Worm (Caenorhabditis elegans) whole organism, midembryonic: ENCODE data around the gene kin-18.
A peak's percentile ranks its signal among the peaks of the same experiment; 100 is the strongest.

Experiments
- T22C8.4 ChIP-seq: fragments of 200-800 bp; sonication (Bioruptor generic); IDR thresholded peaks from 2 replicates; pipeline ENCODE4 v1.3.6; 2022; ENCODE audit warnings: missing genetic modification characterization, missing compliant biosample characterization
- cog-1 ChIP-seq: sonication (generic microtip); optimal IDR thresholded peaks from 2 replicates; lab custom pipeline; 2016; ENCODE audit warnings: missing genetic modification characterization, missing compliant biosample characterization
- flt-1 ChIP-seq: fragments of 200-800 bp; sonication (Bioruptor generic); IDR thresholded peaks from 2 replicates; pipeline ENCODE4 v1.3.6; 2022; ENCODE audit warnings: missing genetic modification characterization, missing compliant biosample characterization
- klf-2 ChIP-seq: fragments of 200-800 bp; sonication (Bioruptor generic); conservative IDR thresholded peaks from 2 replicates; pipeline ENCODE4 v1.3.6; 2022; ENCODE audit warnings: missing genetic modification reagents, missing genetic modification characterization, missing compliant biosample characterization
- med-1 ChIP-seq: sonication (generic microtip); optimal IDR thresholded peaks from 2 replicates; lab custom pipeline; 2017; ENCODE audit warnings: missing genetic modification characterization, mild to moderate bottlenecking, missing compliant biosample characterization, antibody characterized with exemption, missing genetic modification reagents; ENCODE audit not compliant: insufficient read depth
- ref-1 ChIP-seq: fragments of 200-800 bp; sonication (Bioruptor generic); conservative IDR thresholded peaks from 2 replicates; pipeline ENCODE4 v1.3.6; 2022; ENCODE audit warnings: missing genetic modification reagents, missing genetic modification characterization, missing compliant biosample characterization
- tab-1 ChIP-seq: fragments of 200-800 bp; sonication (Bioruptor generic); IDR thresholded peaks from 2 replicates; pipeline ENCODE4 v1.3.6; 2022; ENCODE audit warnings: missing genetic modification characterization, missing compliant biosample characterization
- ztf-23 ChIP-seq: fragments of 200-800 bp; sonication (Bioruptor generic); IDR thresholded peaks from 2 replicates; pipeline ENCODE4 v1.3.6; 2022; ENCODE audit warnings: missing genetic modification reagents, missing genetic modification characterization, missing compliant biosample characterization
- ztf-29 ChIP-seq: fragments of 200-800 bp; sonication (Bioruptor generic); IDR thresholded peaks from 2 replicates; pipeline ENCODE4 v1.3.6; 2022; ENCODE audit warnings: missing genetic modification reagents, missing genetic modification characterization, missing compliant biosample characterization

The kin-18 gene

DNA sequence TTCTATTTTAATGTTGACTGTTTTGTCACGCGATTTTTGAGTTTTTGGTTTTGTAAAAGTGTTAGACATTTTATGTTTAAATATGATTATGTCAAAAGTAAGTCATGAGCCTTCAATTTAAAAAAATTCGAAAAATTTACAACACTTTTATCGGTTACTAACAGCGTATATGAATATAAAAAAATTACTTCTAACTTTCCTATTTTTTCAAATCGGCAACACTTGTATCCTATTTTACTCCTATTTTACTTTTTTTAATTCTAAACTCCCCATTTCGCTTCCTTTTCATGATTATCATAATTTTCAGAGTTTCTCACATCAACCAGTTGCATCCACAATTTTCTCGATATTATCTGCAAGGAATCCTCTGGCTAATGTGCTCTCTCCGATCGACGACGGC lies at the start of gene kin-18:
TSS of gene kin-18 (plus strand) at position 301 of the 400 bp plus-strand sequence.
- TF ChIP-seq ref-1 (GFP tag; lab: Robert Waterston, UW): no peak
- no peak for TF ChIP-seq ztf-23 (GFP tag; lab: Robert Waterston, UW)
- TF ChIP-seq klf-2: no peak
- TF ChIP-seq med-1 (GFP tag; lab: Kevin White, UChicago): no peak
- TF ChIP-seq cog-1 (tag; lab: Kevin White, UChicago): no peak
- TF ChIP-seq tab-1 (GFP tag; lab: Robert Waterston, UW): no peak
- no peak for TF ChIP-seq T22C8.4
- no peak for TF ChIP-seq flt-1 (GFP tag; lab: Robert Waterston, UW)
- TF ChIP-seq ztf-29 (GFP tag; lab: Robert Waterston, UW): no peak

DNA sequence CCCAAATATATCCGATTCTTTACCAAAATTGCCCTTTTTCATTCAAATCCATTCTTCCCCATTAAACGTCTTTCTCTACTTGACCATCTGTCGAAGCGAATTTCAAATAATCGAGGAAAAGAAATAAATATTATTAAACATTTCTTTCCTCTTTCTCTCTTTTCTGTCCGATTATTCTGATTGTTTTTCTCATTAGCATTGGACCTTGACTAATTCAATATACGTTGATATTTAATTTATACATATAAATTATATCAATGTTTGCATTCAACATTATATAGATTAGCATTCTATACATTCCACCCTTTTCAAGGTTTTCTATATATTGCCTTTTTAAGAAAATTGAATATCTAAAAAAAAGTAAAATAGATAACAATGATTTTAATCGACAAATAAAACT lies 45.5 kb upstream of the kin-18 start:
- TF ChIP-seq ref-1 (GFP tag; lab: Robert Waterston, UW) (no peak), T22C8.4 (no peak), klf-2 (no peak), ztf-29 (GFP tag; lab: Robert Waterston, UW) (no peak), med-1 (GFP tag; lab: Kevin White, UChicago) (no peak), cog-1 (tag; lab: Kevin White, UChicago) (no peak), flt-1 (GFP tag; lab: Robert Waterston, UW) (no peak), ztf-23 (GFP tag; lab: Robert Waterston, UW) (no peak)

DNA sequence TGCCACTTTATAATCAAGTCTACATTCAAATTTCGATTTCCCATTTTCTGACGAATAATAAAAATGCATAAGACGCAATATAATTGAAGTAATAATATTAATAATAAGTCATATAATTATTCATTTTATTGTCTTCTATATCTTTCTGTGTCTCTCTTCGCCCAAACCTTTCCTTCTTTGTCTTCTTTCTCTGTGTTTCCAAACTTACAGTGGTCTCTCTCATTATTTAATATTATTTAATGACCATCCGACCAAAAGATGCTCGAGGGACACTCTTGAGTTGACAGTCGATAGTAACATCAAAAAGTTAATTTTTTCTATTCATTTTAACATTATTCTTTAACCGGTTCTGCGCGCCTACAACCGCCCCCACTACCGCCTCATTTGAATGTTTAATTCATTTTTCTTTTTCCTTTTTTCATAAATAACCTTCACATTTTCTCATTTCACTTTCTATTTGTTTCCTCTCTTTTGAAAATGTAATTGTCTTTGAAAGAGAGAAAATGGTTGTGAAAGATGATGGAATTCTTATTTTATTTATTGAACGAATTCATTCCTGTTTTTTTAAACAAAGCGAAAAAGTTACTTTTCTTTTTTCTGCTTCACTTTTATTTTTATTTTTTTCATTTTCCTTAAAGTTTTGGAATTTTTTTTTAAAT lies 44.6 kb upstream of the kin-18 start:
- no peak for TF ChIP-seq flt-1 (GFP tag; lab: Robert Waterston, UW)
- no peak for TF ChIP-seq ref-1 (GFP tag; lab: Robert Waterston, UW)
- TF ChIP-seq cog-1 (tag; lab: Kevin White, UChicago): peak; percentile 8
- TF ChIP-seq tab-1 (GFP tag; lab: Robert Waterston, UW): no peak
- no peak for TF ChIP-seq med-1 (GFP tag; lab: Kevin White, UChicago)
- TF ChIP-seq ztf-29 (GFP tag; lab: Robert Waterston, UW): no peak
- no peak for TF ChIP-seq ztf-23 (GFP tag; lab: Robert Waterston, UW)
- no peak for TF ChIP-seq klf-2

DNA sequence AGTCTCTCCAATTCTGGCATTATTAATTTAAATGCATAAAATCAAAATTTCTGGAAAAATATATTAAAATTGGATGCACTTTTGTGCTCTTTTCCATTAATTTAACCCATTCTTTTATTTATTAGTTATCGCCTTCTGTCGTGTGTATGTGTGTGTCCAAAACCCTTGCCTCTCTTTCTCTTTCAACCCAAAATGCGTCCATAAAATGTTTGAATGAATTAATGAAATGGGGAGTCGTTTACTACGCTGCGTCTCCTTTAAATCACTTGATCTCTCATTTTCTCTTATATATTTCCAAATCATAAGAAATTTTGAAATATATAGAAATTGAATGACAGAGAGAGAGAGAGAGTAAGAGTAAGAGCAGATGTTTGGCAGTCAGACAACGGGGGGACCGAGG lies 40.4 kb upstream of the kin-18 start:
- TF ChIP-seq T22C8.4 (no peak), cog-1 (tag; lab: Kevin White, UChicago) (no peak), ztf-23 (GFP tag; lab: Robert Waterston, UW) (no peak), klf-2 (no peak), flt-1 (GFP tag; lab: Robert Waterston, UW) (no peak), ztf-29 (GFP tag; lab: Robert Waterston, UW) (no peak), med-1 (GFP tag; lab: Kevin White, UChicago) (no peak), ref-1 (GFP tag; lab: Robert Waterston, UW) (no peak), tab-1 (GFP tag; lab: Robert Waterston, UW) (no peak)

DNA sequence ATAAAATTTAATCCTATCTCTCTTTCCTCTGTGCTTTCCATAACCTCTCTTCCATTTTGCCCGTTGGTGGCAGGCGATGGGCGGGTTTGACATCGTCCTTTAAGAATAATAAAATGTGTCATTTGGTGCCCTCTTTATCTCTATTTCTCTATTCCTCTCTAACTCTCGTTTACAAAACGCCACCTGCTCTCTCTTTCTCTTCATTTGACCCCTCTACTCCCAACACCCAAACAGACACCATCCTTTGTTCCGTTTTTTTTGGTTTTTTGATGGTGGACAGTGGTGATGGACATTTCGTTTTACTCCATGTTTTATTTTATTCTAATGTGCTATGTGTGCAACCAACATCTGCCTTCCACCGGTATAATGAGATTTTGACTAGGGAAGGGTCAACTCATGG lies 39.5 kb upstream of the kin-18 start:
- no peak for TF ChIP-seq ref-1 (GFP tag; lab: Robert Waterston, UW)
- no peak for TF ChIP-seq ztf-23 (GFP tag; lab: Robert Waterston, UW)
- no peak for TF ChIP-seq cog-1 (tag; lab: Kevin White, UChicago)
- no peak for TF ChIP-seq tab-1 (GFP tag; lab: Robert Waterston, UW)
- 0 out of 2 replicates have a peak, but pooled peaks have one; percentile 35 for TF ChIP-seq flt-1 (GFP tag; lab: Robert Waterston, UW)

DNA sequence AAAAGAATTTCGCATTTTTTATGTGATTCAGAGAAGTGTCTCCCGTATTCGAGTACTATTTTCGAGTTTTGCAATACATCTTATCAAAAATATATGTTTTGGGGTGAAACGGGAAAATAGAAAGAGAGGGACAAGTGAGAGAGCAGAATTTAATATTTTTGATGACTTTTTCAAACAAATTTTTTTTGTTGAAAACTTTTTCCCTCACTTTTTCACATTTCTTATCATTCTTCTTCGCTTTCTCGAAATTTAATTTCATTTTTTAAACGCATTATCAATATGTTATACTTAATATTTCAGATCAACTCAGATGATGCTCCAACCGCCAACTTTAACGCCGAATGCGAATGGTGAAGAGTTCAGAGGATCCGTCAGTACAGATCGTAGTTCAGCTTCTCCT lies 38.2 kb upstream of the kin-18 start, which contains the start of gene attf-4:
TSS of gene attf-4 (plus strand) at position 301 of the 400 bp plus-strand sequence.
- TF ChIP-seq cog-1 (tag; lab: Kevin White, UChicago): no peak
- TF ChIP-seq ztf-29 (GFP tag; lab: Robert Waterston, UW): no peak
- TF ChIP-seq ztf-23 (GFP tag; lab: Robert Waterston, UW): no peak
- no peak for TF ChIP-seq ref-1 (GFP tag; lab: Robert Waterston, UW)
- TF ChIP-seq med-1 (GFP tag; lab: Kevin White, UChicago): no peak
- TF ChIP-seq flt-1 (GFP tag; lab: Robert Waterston, UW): no peak
- TF ChIP-seq klf-2: no peak
- no peak for TF ChIP-seq T22C8.4
- no peak for TF ChIP-seq tab-1 (GFP tag; lab: Robert Waterston, UW)

DNA sequence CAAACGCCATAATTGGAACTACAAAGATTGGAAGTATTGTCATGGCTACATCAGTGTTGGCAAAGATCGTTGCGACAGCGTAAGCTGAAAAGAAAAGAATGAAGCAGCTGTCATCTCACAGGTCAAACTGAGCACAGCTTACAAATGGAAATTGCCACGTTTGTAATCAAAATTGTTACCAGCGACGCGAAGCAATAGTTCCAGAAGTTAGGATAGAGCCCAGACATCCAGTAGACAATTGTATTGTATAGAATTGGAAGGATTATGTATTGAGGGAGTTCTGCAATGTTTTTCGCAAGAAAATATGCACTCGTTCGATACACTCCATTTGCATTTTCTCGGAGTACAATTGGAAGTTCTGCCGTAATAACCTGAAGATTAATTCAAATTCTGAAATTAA lies 33.1 kb upstream of the kin-18 start:
- TF ChIP-seq klf-2: no peak
- no peak for TF ChIP-seq ref-1 (GFP tag; lab: Robert Waterston, UW)
- TF ChIP-seq flt-1 (GFP tag; lab: Robert Waterston, UW): no peak
- TF ChIP-seq cog-1 (tag; lab: Kevin White, UChicago): no peak
- no peak for TF ChIP-seq tab-1 (GFP tag; lab: Robert Waterston, UW)
- TF ChIP-seq med-1 (GFP tag; lab: Kevin White, UChicago): no peak
- TF ChIP-seq ztf-23 (GFP tag; lab: Robert Waterston, UW): no peak
- no peak for TF ChIP-seq ztf-29 (GFP tag; lab: Robert Waterston, UW)

DNA sequence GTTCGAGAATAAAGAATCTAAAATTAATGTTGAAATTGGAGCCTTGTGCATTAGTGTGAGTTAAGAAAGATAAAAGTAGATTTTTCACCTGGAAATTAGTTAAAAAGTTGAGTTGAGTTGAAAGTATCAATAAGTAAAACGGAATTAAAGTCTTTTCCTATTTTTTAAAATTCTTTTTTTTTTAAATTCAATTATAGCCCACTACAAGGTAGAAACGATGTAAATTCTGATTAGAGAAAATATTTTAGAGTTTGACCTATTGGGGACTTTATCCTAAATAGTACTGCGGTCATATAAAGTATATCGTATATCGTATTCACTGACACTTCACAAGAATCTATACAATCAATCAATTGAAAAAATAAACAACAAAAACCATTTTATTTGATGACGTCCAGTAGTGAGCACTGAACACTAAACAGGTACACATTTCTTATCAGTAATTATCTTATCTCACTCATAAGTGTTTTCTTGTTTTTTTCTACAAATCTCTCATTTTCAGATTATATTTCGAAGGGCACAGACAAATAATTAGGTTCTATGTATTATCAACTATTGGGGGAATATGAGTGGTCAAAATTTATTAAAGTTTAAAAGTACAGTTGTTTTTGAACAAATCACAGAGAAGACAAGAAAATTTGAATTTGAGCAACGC lies 30.6 kb upstream of the kin-18 start, which contains the start of gene wht-1:
TSS of gene wht-1 (minus strand) at position 51 of the 655 bp plus-strand sequence.
- TF ChIP-seq tab-1 (GFP tag; lab: Robert Waterston, UW): no peak
- TF ChIP-seq flt-1 (GFP tag; lab: Robert Waterston, UW): no peak
- no peak for TF ChIP-seq T22C8.4
- no peak for TF ChIP-seq ztf-29 (GFP tag; lab: Robert Waterston, UW)
- no peak for TF ChIP-seq ref-1 (GFP tag; lab: Robert Waterston, UW)
- TF ChIP-seq klf-2: no peak
- no peak for TF ChIP-seq ztf-23 (GFP tag; lab: Robert Waterston, UW)
- TF ChIP-seq cog-1 (tag; lab: Kevin White, UChicago): no peak
- TF ChIP-seq med-1 (GFP tag; lab: Kevin White, UChicago): no peak

DNA sequence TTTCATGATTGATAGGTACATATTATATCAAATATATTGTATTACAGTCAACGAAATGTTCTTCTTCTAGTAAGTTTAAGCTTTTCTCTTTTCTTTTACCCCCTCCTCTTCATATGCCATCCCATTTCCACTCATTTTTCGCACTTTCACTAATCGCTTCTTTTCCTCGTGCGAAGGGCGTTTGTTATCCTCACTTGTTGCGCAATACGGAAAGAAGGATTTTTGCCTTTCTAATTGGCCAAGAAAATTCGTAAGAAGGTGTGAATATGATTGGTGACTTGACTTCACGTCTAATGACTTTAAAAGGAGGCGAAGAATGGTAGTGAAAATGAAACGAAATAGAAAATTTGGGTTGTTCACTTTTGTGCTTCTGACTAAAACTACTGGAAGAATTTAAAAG lies 22.8 kb upstream of the kin-18 start:
- TF ChIP-seq klf-2 (no peak), ztf-29 (GFP tag; lab: Robert Waterston, UW) (no peak), ztf-23 (GFP tag; lab: Robert Waterston, UW) (no peak), ref-1 (GFP tag; lab: Robert Waterston, UW) (no peak), med-1 (GFP tag; lab: Kevin White, UChicago) (no peak), flt-1 (GFP tag; lab: Robert Waterston, UW) (no peak), cog-1 (tag; lab: Kevin White, UChicago) (no peak), T22C8.4 (no peak), tab-1 (GFP tag; lab: Robert Waterston, UW) (no peak)
